Fruit fly (Drosophila melanogaster): Measurements from ENCODE around the gene PolG1.

Gene PolG1

DNA sequence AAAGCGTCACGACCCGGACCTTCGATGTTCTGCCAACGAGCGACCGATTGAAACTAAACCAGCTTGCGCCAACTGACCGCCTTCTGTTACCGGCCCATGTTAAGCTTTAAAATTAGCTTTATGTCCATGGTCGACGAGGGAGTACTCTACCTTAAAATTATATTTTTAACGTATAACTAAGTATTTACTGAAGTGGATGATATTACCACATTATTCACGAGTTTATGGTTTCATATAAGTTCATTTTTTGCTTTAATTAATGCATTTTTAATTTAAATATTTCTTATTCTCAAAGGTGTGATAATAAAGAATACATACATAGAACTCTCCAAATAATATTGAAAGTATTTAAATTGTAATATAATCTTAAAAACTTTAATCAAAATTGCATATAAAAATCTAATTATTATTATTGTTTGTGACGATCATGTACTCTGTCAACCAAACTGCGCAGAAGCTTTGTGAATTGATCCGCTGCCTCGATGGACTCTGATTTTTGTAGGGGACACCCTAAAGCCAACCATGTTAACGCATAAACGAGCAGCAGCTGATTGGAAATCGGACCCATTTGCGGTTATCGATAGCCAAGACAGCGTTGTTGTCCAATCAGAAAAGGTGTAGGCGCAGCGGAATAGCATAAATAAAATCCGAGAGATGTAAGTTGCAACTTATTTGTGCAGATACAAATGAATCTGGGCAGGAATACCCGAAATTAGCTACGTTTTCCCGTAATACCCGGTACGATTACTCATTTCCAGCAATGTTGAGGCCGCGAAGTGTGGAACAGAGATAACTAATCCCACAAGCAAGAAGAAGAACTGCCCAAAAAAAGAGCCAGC lies 47.2 kb downstream of the PolG1 start, which contains the start of the genes CG9008 and p38b (continued):
- TF ChIP-seq BEAF-32 (GFP tag; optimal IDR thresholded peaks at IDR 0.05): peak; percentile 61
- TF ChIP-seq rib (GFP tag; IDR thresholded peaks at IDR 0.05): no peak
- TF ChIP-seq odd (GFP tag; optimal IDR thresholded peaks at IDR 0.05): peak; percentile 87
- TF ChIP-seq CG32772 (GFP tag; IDR thresholded peaks at IDR 0.05): peak; percentile 53; the same call in 1 of the 2 replicates
- TF ChIP-seq C15 (GFP tag; IDR thresholded peaks at IDR 0.05): no peak
- TF ChIP-seq tx (GFP tag; optimal IDR thresholded peaks at IDR 0.05): no peak
- TF ChIP-seq tna (GFP tag; IDR thresholded peaks at IDR 0.05; ENCODE audit: partially characterized antibody): peak; percentile 45
- TF ChIP-seq nom (GFP tag; optimal IDR thresholded peaks at IDR 0.05): peak; percentile 59
- TF ChIP-seq CG10321 (GFP tag; IDR thresholded peaks at IDR 0.05): no peak
- no peak for TF ChIP-seq ash1 (GFP tag; optimal IDR thresholded peaks at IDR 0.05)
- TF ChIP-seq al (GFP tag; IDR thresholded peaks at IDR 0.05): 0 out of 2 replicates have a peak, but pooled peaks have one; percentile 46
- peak; percentile 77 for TF ChIP-seq dysf (GFP tag; IDR thresholded peaks at IDR 0.05)
- TF ChIP-seq chif (GFP tag; optimal IDR thresholded peaks at IDR 0.05): no peak
- TF ChIP-seq CG42726 (GFP tag; IDR thresholded peaks at IDR 0.05; ENCODE audit: partially characterized antibody): 0 out of 2 replicates have a peak, but pooled peaks have one; percentile 50
- TF ChIP-seq gcm2 (GFP tag; optimal IDR thresholded peaks at IDR 0.05): peak; percentile 6
- TF ChIP-seq toy (GFP tag; IDR thresholded peaks at IDR 0.05): 0 out of 2 replicates have a peak, but pooled peaks have one; percentile 20
- no peak for TF ChIP-seq Neu2 (GFP tag; optimal IDR thresholded peaks at IDR 0.05; ENCODE audit: borderline replicate concordance)
- peak; percentile 90 for TF ChIP-seq CG12104 (GFP tag; optimal IDR thresholded peaks at IDR 0.05)
- TF ChIP-seq gce (GFP tag; IDR thresholded peaks at IDR 0.05): no peak
- peak; percentile 66 for TF ChIP-seq slou (GFP tag; optimal IDR thresholded peaks at IDR 0.05)
- peak; percentile 69 for TF ChIP-seq pzg (GFP tag; optimal IDR thresholded peaks at IDR 0.05)
- peak; percentile 61 for TF ChIP-seq CG1529 (GFP tag; optimal IDR thresholded peaks at IDR 0.05)
- TF ChIP-seq trh (GFP tag; optimal IDR thresholded peaks at IDR 0.05): peak; percentile 30
- TF ChIP-seq Elba2 (GFP tag; optimal IDR thresholded peaks at IDR 0.05): peak; percentile 33
- peak; percentile 68 for TF ChIP-seq twi (tag; optimal IDR thresholded peaks at IDR 0.05)
- no peak for TF ChIP-seq crc (GFP tag; optimal IDR thresholded peaks at IDR 0.05)
- no peak for TF ChIP-seq lov (optimal IDR thresholded peaks at IDR 0.05)
- no peak for TF ChIP-seq lov (GFP tag; IDR thresholded peaks at IDR 0.05)
- TF ChIP-seq CG10431 (GFP tag; optimal IDR thresholded peaks at IDR 0.05): peak; percentile 75
- TF ChIP-seq esg (GFP tag; conservative IDR thresholded peaks at IDR 0.05): peak; percentile 57; the same call in 1 of the 2 replicates
- no peak for TF ChIP-seq kni (GFP tag; optimal IDR thresholded peaks at IDR 0.05)
- no peak for TF ChIP-seq aop (GFP tag; IDR thresholded peaks at IDR 0.05)
- no peak for TF ChIP-seq slp2 (GFP tag; optimal IDR thresholded peaks at IDR 0.05)
- no peak for TF ChIP-seq Kr (GFP tag; optimal IDR thresholded peaks at IDR 0.05)
- no peak for TF ChIP-seq pros (GFP tag; optimal IDR thresholded peaks at IDR 0.05)
- peak; percentile 72 for TF ChIP-seq Dbx (GFP tag; IDR thresholded peaks at IDR 0.05)
- no peak for TF ChIP-seq CG17612 (GFP tag; IDR thresholded peaks at IDR 0.05)
- 0 out of 2 replicates have a peak, but pooled peaks have one; percentile 24 for TF ChIP-seq E2f2 (GFP tag; IDR thresholded peaks at IDR 0.05)
- TF ChIP-seq Stat92E (GFP tag; optimal IDR thresholded peaks at IDR 0.05): peak in 1 of 3 experiments; percentile 19
- TF ChIP-seq Asciz (GFP tag; optimal IDR thresholded peaks at IDR 0.05): peak; percentile 73
- no peak for TF ChIP-seq hkb (optimal IDR thresholded peaks at IDR 0.05)
- TF ChIP-seq hkb (GFP tag; IDR thresholded peaks at IDR 0.05): peak; percentile 46; the same call in 1 of the 2 replicates
- peak; percentile 55 for TF ChIP-seq CG17186 (GFP tag; optimal IDR thresholded peaks at IDR 0.05)
- peak; percentile 5; the same call in 1 of the 2 replicates for TF ChIP-seq CG14667 (GFP tag; IDR thresholded peaks at IDR 0.05)
- TF ChIP-seq pb (GFP tag; optimal IDR thresholded peaks at IDR 0.05): no peak
- TF ChIP-seq seq (GFP tag; IDR thresholded peaks at IDR 0.05): no peak; the same call in 1 of the 2 replicates
- no peak for TF ChIP-seq Drgx (GFP tag; IDR thresholded peaks at IDR 0.05)
- no peak for TF ChIP-seq Lim3 (GFP tag; IDR thresholded peaks at IDR 0.05)
- peak; percentile 76 for TF ChIP-seq Abd-B (GFP tag; optimal IDR thresholded peaks at IDR 0.05)
- TF ChIP-seq Ets65A (GFP tag): peak; percentile 92

Measured in whole organism, embryonic.